Worm (Caenorhabditis elegans): Measurements from ENCODE around the gene Y45F10D.16.

ce11 chrIV:13786690-13787089, 10.5 kb downstream of the Y45F10D.16 start, which contains the start of gene icap-1:
- no peak for TF ChIP-seq mdl-1 (tag; optimal IDR thresholded peaks at IDR 0.05)
- no peak for TF ChIP-seq nhr-237 (tag; optimal IDR thresholded peaks at IDR 0.05)
- no peak for TF ChIP-seq nhr-77 (tag; optimal IDR thresholded peaks at IDR 0.05)
- TF ChIP-seq nhr-48 (tag; optimal IDR thresholded peaks at IDR 0.05) = no peak
